Worm (Caenorhabditis elegans): ENCODE measurements around the gene unc-83.
A peak's percentile ranks its signal among the peaks of the same experiment; 100 is the strongest.

unc-83 gene

ce11 chrV:6517305-6518224 is 52.7 kb downstream of the unc-83 start (continued):
- TF ChIP-seq daf-16 (GFP tag; optimal IDR thresholded peaks at IDR 0.05): no peak
- TF ChIP-seq daf-16 (tag; optimal IDR thresholded peaks at IDR 0.05): peak; percentile 10
- TF ChIP-seq tag-97 (GFP tag; IDR thresholded peaks at IDR 0.05): no peak
- TF ChIP-seq nhr-237 (tag; optimal IDR thresholded peaks at IDR 0.05): no peak
- TF ChIP-seq ZK337.2 (GFP tag; IDR thresholded peaks at IDR 0.05): no peak
- TF ChIP-seq daf-19 (GFP tag; conservative IDR thresholded peaks at IDR 0.05): no peak
- TF ChIP-seq sdz-12 (GFP tag; optimal IDR thresholded peaks at IDR 0.05): no peak
- no peak for TF ChIP-seq nhr-10 (tag; optimal IDR thresholded peaks at IDR 0.05)
- no peak for TF ChIP-seq F10B5.3 (tag; optimal IDR thresholded peaks at IDR 0.05)
- peak in 1 of 2 experiments; percentile 98 for TF ChIP-seq unc-62 (GFP tag; optimal IDR thresholded peaks at IDR 0.05 in 1 of 2)
- no peak for TF ChIP-seq unc-62 (tag; optimal IDR thresholded peaks at IDR 0.05)
- TF ChIP-seq snpc-1.2 (GFP tag; IDR thresholded peaks at IDR 0.05): no peak
- TF ChIP-seq lin-1 (GFP tag; IDR thresholded peaks at IDR 0.05): no peak
- TF ChIP-seq mxl-2 (GFP tag; conservative IDR thresholded peaks at IDR 0.05): no peak
- TF ChIP-seq Y48G9A.11 (GFP tag; IDR thresholded peaks at IDR 0.05): no peak
- TF ChIP-seq rbr-2 (tag; optimal IDR thresholded peaks at IDR 0.05): no peak
- no peak for TF ChIP-seq Y5F2A.4 (GFP tag; optimal IDR thresholded peaks at IDR 0.05)
- no peak for TF ChIP-seq lin-29 (GFP tag; IDR thresholded peaks at IDR 0.05)
- peak; percentile 47 for TF ChIP-seq cey-2 (tag; optimal IDR thresholded peaks at IDR 0.05; ENCODE audit: borderline replicate concordance, insufficient read depth)
- no peak for TF ChIP-seq mdt-29 (GFP tag; IDR thresholded peaks at IDR 0.05)
- TF ChIP-seq dpl-1 (GFP tag; optimal IDR thresholded peaks at IDR 0.05): no peak
- TF ChIP-seq nhr-42 (GFP tag; IDR thresholded peaks at IDR 0.05): no peak
- TF ChIP-seq zip-11 (GFP tag; IDR thresholded peaks at IDR 0.05): no peak
- peak; percentile 56; the same call in 1 of the 2 replicates for TF ChIP-seq ceh-20 (GFP tag; IDR thresholded peaks at IDR 0.05)
- TF ChIP-seq ZK546.5 (tag; optimal IDR thresholded peaks at IDR 0.05): no peak
- TF ChIP-seq aha-1 (tag): peak; percentile 99
- TF ChIP-seq madf-9 (GFP tag; conservative IDR thresholded peaks at IDR 0.05): no peak
- peak; percentile 93 for TF ChIP-seq hlh-30 (tag; optimal IDR thresholded peaks at IDR 0.05; ENCODE audit: insufficient read depth)
- no peak for TF ChIP-seq D1046.2 (GFP tag; IDR thresholded peaks at IDR 0.05)
- no peak for TF ChIP-seq jun-1 (tag; optimal IDR thresholded peaks at IDR 0.05)
- no peak for TF ChIP-seq vab-7 (GFP tag; IDR thresholded peaks at IDR 0.05)
- no peak for TF ChIP-seq lin-39 (tag; optimal IDR thresholded peaks at IDR 0.05)

- TF ChIP-seq lim-7 (GFP tag; IDR thresholded peaks at IDR 0.05): no peak
- TF ChIP-seq ZK337.2 (GFP tag; IDR thresholded peaks at IDR 0.05): no peak
- TF ChIP-seq spr-3 (GFP tag; optimal IDR thresholded peaks at IDR 0.05): no peak
- TF ChIP-seq ceh-44 (GFP tag; IDR thresholded peaks at IDR 0.05): no peak
- TF ChIP-seq nhr-111 (GFP tag; optimal IDR thresholded peaks at IDR 0.05): no peak
- no peak for TF ChIP-seq F26F4.8 (GFP tag; conservative IDR thresholded peaks at IDR 0.05)
- no peak for TF ChIP-seq attf-4 (tag; optimal IDR thresholded peaks at IDR 0.05)
- no peak for TF ChIP-seq Y5F2A.4 (GFP tag; optimal IDR thresholded peaks at IDR 0.05)
- TF ChIP-seq gei-8 (GFP tag; optimal IDR thresholded peaks at IDR 0.05): no peak
These were observed 53.2 kb downstream of the unc-83 start, which contains the start of gene F46E10.3 for ce11 chrV:6518225-6518396. Gene F46E10.3 (plus strand): TSS chrV:6518297.
